Worm (Caenorhabditis elegans) whole organism, early embryonic: ENCODE data around the gene ZC8.6.

Source experiments
- B0310.2 ChIP-seq: sonication (generic microtip); optimal IDR thresholded peaks from 2 replicates; lab custom pipeline; 2016; ENCODE audit warnings: mild to moderate bottlenecking, missing genetic modification characterization, missing compliant biosample characterization
- F13C5.2 ChIP-seq: sonication (generic microtip); optimal IDR thresholded peaks from 2 replicates; lab custom pipeline; 2017; ENCODE audit warnings: mild to moderate bottlenecking, missing genetic modification characterization, inconsistent platforms, missing compliant biosample characterization
- aly-1 ChIP-seq: sonication (generic microtip); optimal IDR thresholded peaks from 2 replicates; lab custom pipeline; 2016; ENCODE audit warnings: missing genetic modification characterization, missing compliant biosample characterization
- ama-1 ChIP-seq: fragments of 150-350 bp; optimal IDR thresholded peaks from 2 replicates; lab custom pipeline; 2014
- ceh-13 ChIP-seq: fragments of 200-800 bp; sonication (Bioruptor generic); optimal IDR thresholded peaks from 2 replicates; lab custom pipeline; 2018; ENCODE audit warnings: mild to moderate bottlenecking, missing genetic modification characterization, missing compliant biosample characterization
- ceh-36 ChIP-seq: sonication (generic microtip); optimal IDR thresholded peaks from 2 replicates; lab custom pipeline; 2016; ENCODE audit warnings: missing genetic modification characterization, inconsistent platforms, missing compliant biosample characterization
- ets-7 ChIP-seq: sonication (generic microtip); optimal IDR thresholded peaks from 2 replicates; lab custom pipeline; 2016; ENCODE audit warnings: missing genotype, missing genetic modification characterization, missing compliant biosample characterization
- flt-1 ChIP-seq: fragments of 200-800 bp; sonication (Bioruptor generic); IDR thresholded peaks from 2 replicates; pipeline ENCODE4 v1.3.6; 2022; ENCODE audit warnings: missing genetic modification characterization, missing compliant biosample characterization
- hmbx-1 ChIP-seq: sonication (generic microtip); optimal IDR thresholded peaks from 2 replicates; lab custom pipeline; 2016; ENCODE audit warnings: mild to moderate bottlenecking, missing genetic modification characterization, missing compliant biosample characterization
- hmg-4 ChIP-seq: fragments of 200-800 bp; sonication (Bioruptor generic); optimal IDR thresholded peaks from 2 replicates; lab custom pipeline; 2018; ENCODE audit warnings: mild to moderate bottlenecking, missing genetic modification characterization, missing compliant biosample characterization
- hnd-1 ChIP-seq: sonication (generic microtip); optimal IDR thresholded peaks from 2 replicates; lab custom pipeline; 2016; ENCODE audit warnings: missing genetic modification characterization, missing compliant biosample characterization
- pes-1 ChIP-seq: fragments of 200-800 bp; sonication (Bioruptor generic); IDR thresholded peaks from 2 replicates; pipeline ENCODE4 v1.3.6; 2022; ENCODE audit warnings: missing genetic modification reagents, missing genetic modification characterization, missing compliant biosample characterization
- scrt-1 ChIP-seq: fragments of 200-800 bp; sonication (Bioruptor generic); IDR thresholded peaks from 2 replicates; pipeline ENCODE4 v1.3.6; 2022; ENCODE audit warnings: missing genetic modification characterization, missing compliant biosample characterization
- sea-1 ChIP-seq: fragments of 200-800 bp; sonication (Bioruptor generic); conservative IDR thresholded peaks from 2 replicates; pipeline ENCODE4 v1.3.6; 2022; ENCODE audit warnings: missing genetic modification characterization, missing compliant biosample characterization
- tbx-11 ChIP-seq: fragments of 200-800 bp; sonication (Bioruptor generic); IDR thresholded peaks from 2 replicates; pipeline ENCODE4 v1.3.6; 2022; ENCODE audit warnings: missing genetic modification characterization, missing compliant biosample characterization
- tbx-37 ChIP-seq: fragments of 200-800 bp; sonication (Bioruptor generic); conservative IDR thresholded peaks from 2 replicates; pipeline ENCODE4 v1.3.6; 2022; ENCODE audit warnings: missing genetic modification reagents, missing genetic modification characterization, missing compliant biosample characterization
- tra-4 ChIP-seq: sonication (generic microtip); optimal IDR thresholded peaks from 2 replicates; lab custom pipeline; 2017; ENCODE audit warnings: missing genetic modification characterization, missing compliant biosample characterization

The ZC8.6 gene

DNA sequence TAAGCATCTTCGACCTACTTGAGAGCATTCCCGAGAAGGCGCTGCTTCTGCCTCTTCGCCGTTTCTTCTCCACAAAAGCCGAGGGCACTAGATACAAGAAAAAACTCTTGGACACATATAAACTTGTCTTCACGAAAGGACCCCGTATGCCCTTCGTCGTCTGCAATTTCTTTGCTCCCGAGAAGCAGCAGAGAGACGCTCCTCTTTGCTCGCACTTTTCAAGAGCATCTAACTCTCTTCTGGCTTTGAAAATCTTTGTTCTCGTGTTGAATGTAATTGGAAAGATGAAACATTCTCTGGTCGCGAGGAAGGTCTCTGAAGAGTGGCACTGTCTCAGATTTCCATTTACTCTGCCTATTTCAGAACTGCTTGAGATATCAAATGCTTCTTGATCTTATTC, 58.4 kb downstream of the ZC8.6 start:
- TF ChIP-seq tbx-37 (GFP tag; lab: Robert Waterston, UW) (no peak), ceh-13 (GFP tag; lab: Kevin White, UChicago) (no peak), tra-4 (no peak), aly-1 (tag; lab: Kevin White, UChicago) (no peak), ama-1 (no peak), scrt-1 (no peak), tbx-11 (no peak), B0310.2 (tag; lab: Kevin White, UChicago) (no peak), flt-1 (GFP tag; lab: Robert Waterston, UW) (no peak), sea-1 (GFP tag; lab: Robert Waterston, UW) (no peak), hnd-1 (tag; lab: Kevin White, UChicago) (no peak), ets-7 (tag; lab: Kevin White, UChicago) (no peak), F13C5.2 (tag; lab: Kevin White, UChicago) (no peak), ceh-36 (no peak), pes-1 (no peak), hmbx-1 (tag; lab: Kevin White, UChicago) (no peak), hmg-4 (no peak)

DNA sequence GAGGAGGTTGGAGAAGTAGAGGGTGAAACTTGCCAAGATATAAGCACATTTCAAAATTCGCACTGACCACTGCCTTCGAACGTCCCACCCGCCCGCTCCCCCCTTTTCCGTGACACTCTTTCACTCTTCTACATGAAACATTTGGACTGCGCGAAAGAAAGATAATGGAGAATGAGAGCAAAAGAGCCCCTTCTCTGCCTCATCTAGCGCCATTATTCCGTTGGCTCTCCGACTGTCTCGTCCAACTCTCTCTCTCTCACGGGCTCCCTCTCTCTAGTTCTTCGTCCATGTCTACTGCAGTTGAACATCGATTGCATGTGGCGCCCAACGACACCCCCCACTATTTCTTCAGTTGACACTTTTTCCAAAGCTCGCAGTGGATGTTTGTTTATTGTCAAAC, 64.4 kb downstream of the ZC8.6 start:
- no peak for TF ChIP-seq tra-4
- no peak for TF ChIP-seq aly-1 (tag; lab: Kevin White, UChicago)
- TF ChIP-seq hnd-1 (tag; lab: Kevin White, UChicago): no peak
- TF ChIP-seq ceh-36: no peak
- TF ChIP-seq pes-1: no peak
- no peak for TF ChIP-seq flt-1 (GFP tag; lab: Robert Waterston, UW)
- no peak for TF ChIP-seq sea-1 (GFP tag; lab: Robert Waterston, UW)
- no peak for TF ChIP-seq ceh-13 (GFP tag; lab: Kevin White, UChicago)
- no peak for TF ChIP-seq hmg-4
- TF ChIP-seq scrt-1: no peak
- TF ChIP-seq hmbx-1 (tag; lab: Kevin White, UChicago): no peak
- TF ChIP-seq tbx-37 (GFP tag; lab: Robert Waterston, UW): no peak
- TF ChIP-seq ama-1: no peak
- no peak for TF ChIP-seq tbx-11
- no peak for TF ChIP-seq ets-7 (tag; lab: Kevin White, UChicago)
- TF ChIP-seq F13C5.2 (tag; lab: Kevin White, UChicago): no peak
- TF ChIP-seq B0310.2 (tag; lab: Kevin White, UChicago): no peak

DNA sequence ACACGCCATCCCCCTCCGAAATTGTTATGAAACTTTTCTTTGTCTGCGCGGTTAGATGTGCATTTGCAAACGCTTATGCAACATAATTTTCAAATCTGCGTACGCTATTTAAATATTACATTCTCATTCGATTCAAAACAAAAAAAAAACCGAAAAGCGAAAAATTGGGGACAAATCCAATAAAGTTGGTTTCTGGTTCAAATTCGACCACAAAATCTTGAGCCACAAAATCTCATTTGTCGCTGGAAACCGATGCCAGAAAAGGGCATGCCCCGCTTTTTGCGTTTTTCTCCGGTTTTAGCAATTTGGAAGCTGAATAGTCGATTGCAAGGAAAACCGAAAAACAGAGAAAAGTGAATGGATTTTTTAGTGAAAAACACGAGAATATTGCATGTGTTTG, 65.4 kb downstream of the ZC8.6 start:
- TF ChIP-seq hnd-1 (tag; lab: Kevin White, UChicago) (no peak), ceh-13 (GFP tag; lab: Kevin White, UChicago) (no peak), ets-7 (tag; lab: Kevin White, UChicago) (no peak), ama-1 (no peak), F13C5.2 (tag; lab: Kevin White, UChicago) (no peak), hmbx-1 (tag; lab: Kevin White, UChicago) (no peak), pes-1 (no peak), tbx-37 (GFP tag; lab: Robert Waterston, UW) (no peak)

DNA sequence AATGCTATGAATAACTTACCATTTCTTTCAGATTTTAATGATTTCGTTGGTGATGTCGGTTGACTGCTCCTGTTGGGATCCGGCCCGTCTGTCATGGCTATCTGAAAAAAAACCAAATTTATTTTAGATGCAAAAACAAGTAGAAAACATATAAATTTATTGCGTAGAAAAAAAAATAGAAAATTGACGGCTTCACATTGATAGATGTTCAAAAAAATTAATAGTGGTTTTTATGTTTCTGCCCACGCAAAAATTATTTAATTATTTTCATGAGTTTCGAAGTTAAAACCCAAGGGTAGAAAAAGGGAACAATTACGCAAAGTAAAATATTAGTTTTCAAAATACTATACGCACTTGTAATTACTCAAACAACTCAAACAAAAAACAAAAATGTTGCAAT, 67.7 kb downstream of the ZC8.6 start, which contains the start of gene mct-4:
Gene mct-4, minus strand, starts transcription at position 101 of the 400 bp plus-strand sequence.
- TF ChIP-seq ceh-36 (no peak), flt-1 (GFP tag; lab: Robert Waterston, UW) (no peak), tbx-37 (GFP tag; lab: Robert Waterston, UW) (no peak), sea-1 (GFP tag; lab: Robert Waterston, UW) (no peak)

DNA sequence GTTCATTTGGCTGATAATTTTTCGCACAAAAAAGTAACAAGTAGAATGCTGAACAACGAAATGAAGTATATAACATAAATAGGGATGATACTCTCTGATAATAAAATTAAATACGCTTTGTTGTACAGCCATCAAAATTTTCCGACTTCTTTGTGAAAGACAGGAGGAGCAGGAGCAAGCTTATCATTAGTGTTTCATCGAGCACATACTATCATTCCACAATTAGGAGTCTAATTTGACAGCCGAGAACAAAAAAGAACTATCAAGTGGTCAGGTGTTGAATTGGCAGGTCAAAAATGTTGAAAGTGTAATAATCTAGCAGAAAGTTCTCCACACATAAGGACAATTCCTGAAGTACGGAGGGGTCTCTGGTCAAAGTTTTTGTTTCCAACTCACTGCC, 69.3 kb downstream of the ZC8.6 start:
- TF ChIP-seq F13C5.2 (tag; lab: Kevin White, UChicago): no peak
- TF ChIP-seq tra-4: no peak
- TF ChIP-seq B0310.2 (tag; lab: Kevin White, UChicago): no peak
- no peak for TF ChIP-seq tbx-37 (GFP tag; lab: Robert Waterston, UW)
- no peak for TF ChIP-seq hmbx-1 (tag; lab: Kevin White, UChicago)
- TF ChIP-seq scrt-1: no peak
- TF ChIP-seq pes-1: no peak
- TF ChIP-seq ets-7 (tag; lab: Kevin White, UChicago): no peak
- TF ChIP-seq ceh-36: no peak
- no peak for TF ChIP-seq sea-1 (GFP tag; lab: Robert Waterston, UW)
- no peak for TF ChIP-seq ama-1
- TF ChIP-seq aly-1 (tag; lab: Kevin White, UChicago): no peak
- TF ChIP-seq hnd-1 (tag; lab: Kevin White, UChicago): no peak
- TF ChIP-seq flt-1 (GFP tag; lab: Robert Waterston, UW): no peak
- no peak for TF ChIP-seq hmg-4
